Worm (Caenorhabditis elegans) whole organism, midembryonic: Measurements from ENCODE around the gene K06B9.6.
"Not testable (repeated sequence)": the region's sequence is repeated elsewhere in the genome, so short reads cannot be mapped to it uniquely, and the experiment has no call there.

Experiments
- T22C8.4 ChIP-seq: fragments of 200-800 bp; sonication (Bioruptor generic); IDR thresholded peaks from 2 replicates; pipeline ENCODE4 v1.3.6; 2022; ENCODE audit warnings: missing genetic modification characterization, missing compliant biosample characterization
- cog-1 ChIP-seq: sonication (generic microtip); optimal IDR thresholded peaks from 2 replicates; lab custom pipeline; 2016; ENCODE audit warnings: missing genetic modification characterization, missing compliant biosample characterization
- flt-1 ChIP-seq: fragments of 200-800 bp; sonication (Bioruptor generic); IDR thresholded peaks from 2 replicates; pipeline ENCODE4 v1.3.6; 2022; ENCODE audit warnings: missing genetic modification characterization, missing compliant biosample characterization
- klf-2 ChIP-seq: fragments of 200-800 bp; sonication (Bioruptor generic); conservative IDR thresholded peaks from 2 replicates; pipeline ENCODE4 v1.3.6; 2022; ENCODE audit warnings: missing genetic modification reagents, missing genetic modification characterization, missing compliant biosample characterization
- med-1 ChIP-seq: sonication (generic microtip); optimal IDR thresholded peaks from 2 replicates; lab custom pipeline; 2017; ENCODE audit warnings: missing genetic modification characterization, mild to moderate bottlenecking, missing compliant biosample characterization, antibody characterized with exemption, missing genetic modification reagents; ENCODE audit not compliant: insufficient read depth
- ref-1 ChIP-seq: fragments of 200-800 bp; sonication (Bioruptor generic); conservative IDR thresholded peaks from 2 replicates; pipeline ENCODE4 v1.3.6; 2022; ENCODE audit warnings: missing genetic modification reagents, missing genetic modification characterization, missing compliant biosample characterization
- tab-1 ChIP-seq: fragments of 200-800 bp; sonication (Bioruptor generic); IDR thresholded peaks from 2 replicates; pipeline ENCODE4 v1.3.6; 2022; ENCODE audit warnings: missing genetic modification characterization, missing compliant biosample characterization
- ztf-23 ChIP-seq: fragments of 200-800 bp; sonication (Bioruptor generic); IDR thresholded peaks from 2 replicates; pipeline ENCODE4 v1.3.6; 2022; ENCODE audit warnings: missing genetic modification reagents, missing genetic modification characterization, missing compliant biosample characterization
- ztf-29 ChIP-seq: fragments of 200-800 bp; sonication (Bioruptor generic); IDR thresholded peaks from 2 replicates; pipeline ENCODE4 v1.3.6; 2022; ENCODE audit warnings: missing genetic modification reagents, missing genetic modification characterization, missing compliant biosample characterization

The K06B9.6 gene

DNA sequence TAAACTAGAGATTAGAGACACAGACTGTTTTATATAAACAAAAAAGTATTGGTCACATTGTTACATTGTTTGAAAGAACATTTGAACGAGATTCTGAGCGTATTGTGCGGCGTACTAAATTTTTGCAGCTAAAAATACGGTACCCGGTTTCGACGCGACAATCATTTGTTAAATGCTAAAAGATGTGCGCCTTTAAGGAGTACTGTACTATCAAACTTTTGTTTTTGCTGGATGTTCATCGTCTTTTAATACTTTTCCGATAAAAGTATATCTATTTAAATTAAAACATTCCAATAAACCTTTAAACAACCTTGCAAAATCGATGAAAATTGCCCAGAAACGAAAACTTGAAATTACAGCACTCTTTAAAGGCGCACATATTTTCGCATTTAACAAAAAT lies at the start of gene K06B9.6:
K06B9.6 (minus strand) TSS at position 101 of the 400 bp plus-strand sequence.
- TF ChIP-seq ref-1 (GFP tag; lab: Robert Waterston, UW); flt-1; T22C8.4 (GFP tag; lab: Robert Waterston, UW): not testable (repeated sequence)

DNA sequence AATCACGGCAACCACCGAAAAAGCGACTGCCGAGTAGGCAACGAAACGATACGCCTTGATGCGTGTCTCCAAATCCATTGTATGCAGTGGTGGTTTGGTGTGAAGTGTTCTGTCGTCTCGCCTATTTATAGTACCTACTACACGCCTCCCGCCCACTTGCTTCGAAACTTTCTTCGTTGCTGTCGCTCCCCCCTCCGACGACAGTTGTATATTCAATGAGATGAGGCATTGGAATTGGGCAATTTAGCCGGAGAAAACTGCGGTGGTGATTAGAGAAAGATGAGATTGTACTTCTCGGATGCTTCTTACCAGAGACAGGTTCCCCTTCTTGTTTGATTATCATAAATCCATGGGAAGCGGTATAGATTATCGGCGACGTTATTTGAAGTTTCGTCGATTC lies 47.9 kb upstream of the K06B9.6 start, which contains the start of gene col-34:
col-34 (minus strand) TSS at position 101 of the 400 bp plus-strand sequence.
- no peak for TF ChIP-seq ztf-23 (GFP tag; lab: Robert Waterston, UW)
- no peak for TF ChIP-seq ztf-29 (GFP tag; lab: Robert Waterston, UW)

DNA sequence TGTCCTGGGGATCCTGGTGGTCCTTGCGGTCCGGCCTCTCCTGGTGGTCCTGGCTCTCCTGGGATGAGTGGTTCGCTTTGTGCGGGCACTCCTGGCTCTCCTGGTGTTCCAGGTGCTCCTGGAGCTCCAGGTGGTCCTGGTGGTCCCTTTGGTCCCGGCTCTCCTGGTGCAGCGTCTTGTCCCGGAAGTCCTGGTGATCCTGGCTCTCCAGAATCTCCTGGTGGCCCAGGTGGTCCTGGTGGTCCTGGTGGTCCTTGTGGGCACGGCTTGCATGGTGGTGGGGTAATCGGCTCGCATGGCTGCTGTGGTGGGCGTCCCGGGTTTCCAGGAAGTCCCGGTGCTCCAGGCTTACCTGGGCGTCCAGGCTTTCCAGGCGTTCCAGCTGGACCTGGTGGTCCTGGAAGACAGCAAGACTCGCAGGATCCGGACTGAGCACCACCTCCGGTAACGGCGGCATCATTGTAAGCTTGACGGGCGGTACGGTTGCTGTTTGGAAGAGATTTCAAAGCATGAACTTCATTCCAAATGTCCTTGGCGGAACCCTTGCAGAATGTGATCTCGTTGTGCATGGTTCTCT lies 47.3 kb upstream of the K06B9.6 start:
- TF ChIP-seq cog-1 (no peak), ref-1 (GFP tag; lab: Robert Waterston, UW) (no peak), ztf-23 (GFP tag; lab: Robert Waterston, UW) (no peak), flt-1 (peak; percentile 5; the same call in 1 of the 2 replicates)

DNA sequence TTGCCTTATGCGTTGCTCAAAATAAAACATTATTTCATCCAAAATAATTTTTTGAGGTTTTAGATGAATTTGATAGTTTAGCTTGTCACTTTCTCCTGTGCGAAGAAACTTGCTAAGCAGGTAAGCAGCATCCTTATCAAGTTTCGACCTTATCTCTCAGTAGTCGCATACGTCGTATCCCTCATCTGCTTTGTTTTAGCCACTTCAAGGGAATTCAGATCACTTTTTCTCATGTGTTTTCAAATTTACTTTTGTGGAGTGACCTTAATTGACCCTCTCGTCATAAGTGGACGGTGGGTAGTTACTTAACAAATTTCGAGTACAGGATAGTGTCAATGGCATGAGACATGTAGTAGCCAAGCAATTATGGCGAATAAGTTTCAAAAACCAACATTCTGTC lies 40.0 kb upstream of the K06B9.6 start:
- TF ChIP-seq ref-1 (GFP tag; lab: Robert Waterston, UW) (no peak), ztf-23 (GFP tag; lab: Robert Waterston, UW) (no peak), tab-1 (GFP tag; lab: Robert Waterston, UW) (no peak), flt-1 (no peak), klf-2 (GFP tag; lab: Robert Waterston, UW) (no peak), ztf-29 (GFP tag; lab: Robert Waterston, UW) (no peak), med-1 (GFP tag; lab: Kevin White, UChicago) (no peak), T22C8.4 (GFP tag; lab: Robert Waterston, UW) (no peak), cog-1 (no peak)

DNA sequence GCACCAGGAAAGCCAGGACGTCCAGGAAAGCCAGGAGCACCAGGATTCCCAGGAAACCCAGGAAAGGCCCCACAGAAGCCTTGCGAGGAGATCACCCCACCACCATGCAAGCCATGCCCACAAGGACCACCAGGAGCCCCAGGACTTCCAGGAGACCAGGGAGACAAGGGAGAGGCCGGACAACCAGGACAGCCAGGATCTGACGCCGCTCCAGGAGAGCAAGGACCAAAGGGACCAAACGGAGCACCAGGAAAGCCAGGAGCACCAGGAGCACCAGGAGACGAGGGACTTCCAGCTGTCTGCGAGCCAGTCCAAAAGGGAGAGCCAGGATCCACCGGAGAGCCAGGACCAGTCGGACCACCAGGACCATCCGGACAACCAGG lies 39.4 kb upstream of the K06B9.6 start:
- TF ChIP-seq ref-1 (GFP tag; lab: Robert Waterston, UW): no peak
- no peak for TF ChIP-seq ztf-23 (GFP tag; lab: Robert Waterston, UW)
- no peak for TF ChIP-seq cog-1
- no peak for TF ChIP-seq ztf-29 (GFP tag; lab: Robert Waterston, UW)
- TF ChIP-seq med-1 (GFP tag; lab: Kevin White, UChicago): no peak
- no peak for TF ChIP-seq T22C8.4 (GFP tag; lab: Robert Waterston, UW)
- no peak for TF ChIP-seq klf-2 (GFP tag; lab: Robert Waterston, UW)
- no peak for TF ChIP-seq tab-1 (GFP tag; lab: Robert Waterston, UW)
- no peak for TF ChIP-seq flt-1

DNA sequence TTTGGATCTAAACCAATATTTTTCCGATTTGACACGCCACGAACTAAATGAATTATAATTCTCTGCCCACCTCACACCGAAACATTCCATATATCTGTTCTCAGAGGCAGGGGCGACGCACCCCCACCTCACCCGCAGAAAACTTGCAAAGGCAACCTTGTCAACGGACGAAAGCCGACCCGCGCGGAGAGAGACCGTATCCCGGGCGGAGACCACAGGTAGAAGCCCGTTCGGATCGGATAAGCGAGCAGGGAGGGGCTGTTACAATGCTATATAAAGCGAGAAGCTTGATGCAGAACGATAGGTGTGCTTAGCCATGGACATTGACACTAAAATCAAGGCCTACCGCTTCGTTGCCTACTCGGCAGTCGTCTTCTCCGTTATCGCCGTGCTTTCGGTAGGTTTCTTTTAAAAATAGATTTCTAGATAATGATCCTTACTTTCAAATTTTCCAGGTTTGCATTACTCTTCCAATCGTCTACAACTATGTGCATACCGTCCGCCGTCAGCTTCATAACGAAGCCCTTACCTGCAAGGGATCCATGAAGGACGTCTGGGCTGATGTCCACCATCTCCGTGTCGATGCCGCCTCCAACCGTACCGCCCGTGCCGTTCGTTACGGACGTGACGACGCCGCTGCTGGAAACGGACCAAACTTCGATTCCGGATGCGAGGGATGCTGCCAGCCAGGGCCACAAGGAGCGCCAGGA lies 38.8 kb upstream of the K06B9.6 start, which contains the start of the genes zipt-2.2 and dpy-13:
zipt-2.2 (minus strand) TSS at position 51 of the 710 bp plus-strand sequence.
dpy-13 (plus strand) TSS at position 300 of the 710 bp plus-strand sequence.
- TF ChIP-seq ztf-29 (GFP tag; lab: Robert Waterston, UW): no peak
- no peak for TF ChIP-seq flt-1
- TF ChIP-seq ref-1 (GFP tag; lab: Robert Waterston, UW): no peak
- no peak for TF ChIP-seq ztf-23 (GFP tag; lab: Robert Waterston, UW)
- TF ChIP-seq tab-1 (GFP tag; lab: Robert Waterston, UW): no peak
- no peak for TF ChIP-seq T22C8.4 (GFP tag; lab: Robert Waterston, UW)
- TF ChIP-seq cog-1: no peak
- TF ChIP-seq klf-2 (GFP tag; lab: Robert Waterston, UW): no peak
- TF ChIP-seq med-1 (GFP tag; lab: Kevin White, UChicago): no peak

DNA sequence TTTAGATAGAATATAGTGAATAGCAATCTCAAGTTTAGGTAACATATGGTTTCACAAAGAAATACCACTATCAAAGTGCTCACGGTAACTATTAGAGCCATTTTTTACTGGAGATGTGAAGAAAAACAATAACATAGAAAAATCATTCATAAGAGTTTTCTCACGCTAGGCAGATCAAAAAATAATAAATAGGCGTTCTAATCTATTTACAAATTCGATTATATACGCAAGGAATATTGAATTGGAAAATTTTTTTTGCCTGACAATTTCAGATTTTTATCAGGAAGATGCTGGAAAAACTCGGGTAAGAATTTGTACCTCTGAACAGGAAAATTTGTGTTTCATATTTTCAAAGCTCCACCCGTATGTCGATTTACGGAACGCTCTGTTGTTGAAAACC lies 31.3 kb upstream of the K06B9.6 start, which contains the start of gene srbc-70:
srbc-70 (minus strand) TSS at position 101 of the 400 bp plus-strand sequence.
- TF ChIP-seq ztf-23 (GFP tag; lab: Robert Waterston, UW) (no peak), med-1 (GFP tag; lab: Kevin White, UChicago) (no peak), tab-1 (GFP tag; lab: Robert Waterston, UW) (no peak), ref-1 (GFP tag; lab: Robert Waterston, UW) (no peak), cog-1 (no peak), klf-2 (GFP tag; lab: Robert Waterston, UW) (no peak), flt-1 (no peak), ztf-29 (GFP tag; lab: Robert Waterston, UW) (no peak), T22C8.4 (GFP tag; lab: Robert Waterston, UW) (no peak)

DNA sequence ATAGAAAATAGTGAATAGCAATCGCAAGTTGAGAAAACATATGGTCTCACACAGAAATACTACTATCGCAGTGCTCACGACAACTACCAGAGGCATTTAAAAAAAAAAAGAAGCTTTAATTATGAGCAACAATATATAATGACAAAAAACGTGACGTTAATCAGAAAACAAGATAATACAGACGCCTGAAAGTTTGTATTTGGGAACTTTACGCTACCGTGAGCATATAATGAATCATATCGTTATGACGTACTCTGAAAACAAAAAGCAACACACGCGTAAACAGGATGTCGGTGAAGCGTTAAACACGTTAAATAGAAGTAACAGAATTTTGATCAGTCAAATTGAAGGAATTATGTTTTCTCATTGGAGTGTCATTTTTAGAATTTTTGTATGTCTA lies 29.2 kb upstream of the K06B9.6 start, which contains the start of gene srbc-71:
srbc-71 (minus strand) TSS at position 101 of the 400 bp plus-strand sequence.
- TF ChIP-seq ztf-23 (GFP tag; lab: Robert Waterston, UW): no peak
- no peak for TF ChIP-seq ref-1 (GFP tag; lab: Robert Waterston, UW)
- TF ChIP-seq tab-1 (GFP tag; lab: Robert Waterston, UW): no peak
- no peak for TF ChIP-seq T22C8.4 (GFP tag; lab: Robert Waterston, UW)
- no peak for TF ChIP-seq flt-1
- TF ChIP-seq cog-1: no peak
- TF ChIP-seq med-1 (GFP tag; lab: Kevin White, UChicago): no peak
- no peak for TF ChIP-seq klf-2 (GFP tag; lab: Robert Waterston, UW)
- TF ChIP-seq ztf-29 (GFP tag; lab: Robert Waterston, UW): no peak

DNA sequence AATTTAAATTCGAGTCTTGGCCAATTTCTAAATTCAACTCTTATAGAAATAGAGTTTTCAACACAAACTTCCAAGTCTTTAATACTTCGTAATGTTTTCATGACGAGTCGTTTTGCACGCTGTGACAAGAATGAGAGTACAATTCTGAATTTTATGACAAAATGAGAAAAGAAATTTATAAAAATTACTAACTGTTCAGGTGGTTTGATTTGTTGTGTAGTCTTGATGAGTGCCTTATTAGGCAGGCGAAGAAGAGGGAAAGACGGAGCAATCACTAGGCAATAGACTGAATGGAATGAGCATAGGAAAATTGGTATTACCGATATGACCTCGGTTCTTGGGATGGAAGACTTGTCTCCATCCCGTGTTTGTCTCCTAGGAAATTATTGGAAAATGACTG lies 23.4 kb upstream of the K06B9.6 start, which contains the start of gene F30B5.11:
F30B5.11 (minus strand) TSS at position 101 of the 400 bp plus-strand sequence.
- TF ChIP-seq ztf-23 (GFP tag; lab: Robert Waterston, UW) (no peak), med-1 (GFP tag; lab: Kevin White, UChicago) (no peak), ref-1 (GFP tag; lab: Robert Waterston, UW) (no peak), ztf-29 (GFP tag; lab: Robert Waterston, UW) (no peak), tab-1 (GFP tag; lab: Robert Waterston, UW) (no peak), T22C8.4 (GFP tag; lab: Robert Waterston, UW) (no peak), cog-1 (no peak), flt-1 (no peak), klf-2 (GFP tag; lab: Robert Waterston, UW) (no peak)
